Worm (Caenorhabditis elegans): ENCODE results near the gene aagr-1.

aagr-1 gene

ce11 chrIV:8360817-8361216 lies 5.5 kb upstream of the aagr-1 start, which contains the start of gene sqv-1:
Gene sqv-1 (plus strand): TSS chrIV:8361117.
- TF ChIP-seq unc-86 (tag; optimal IDR thresholded peaks at IDR 0.05) (no peak), ceh-30 (tag; optimal IDR thresholded peaks at IDR 0.05) (no peak), pha-4 (tag; optimal IDR thresholded peaks at IDR 0.05) (no peak), npax-4 (tag; optimal IDR thresholded peaks at IDR 0.05) (no peak), fax-1 (tag; optimal IDR thresholded peaks at IDR 0.05) (no peak), fkh-6 (tag; optimal IDR thresholded peaks at IDR 0.05) (no peak), zip-5 (tag; optimal IDR thresholded peaks at IDR 0.05) (no peak), elt-2 (tag; optimal IDR thresholded peaks at IDR 0.05) (no peak), lin-11 (tag; optimal IDR thresholded peaks at IDR 0.05) (no peak), madf-2 (tag; optimal IDR thresholded peaks at IDR 0.05) (no peak), lim-6 (tag; optimal IDR thresholded peaks at IDR 0.05) (no peak), K09A11.1 (tag; optimal IDR thresholded peaks at IDR 0.05; ENCODE audit: insufficient read depth) (no peak), fkh-10 (GFP tag; optimal IDR thresholded peaks at IDR 0.05) (no peak)

- TF ChIP-seq hlh-15 (tag; optimal IDR thresholded peaks at IDR 0.05) (no peak), ceh-48 (tag; optimal IDR thresholded peaks at IDR 0.05) (no peak), syd-9 (tag; optimal IDR thresholded peaks at IDR 0.05) (no peak), Y22D7AL.16 (tag; optimal IDR thresholded peaks at IDR 0.05) (no peak), rnt-1 (tag; optimal IDR thresholded peaks at IDR 0.05) (no peak), eyg-1 (tag; optimal IDR thresholded peaks at IDR 0.05) (no peak), pros-1 (tag; optimal IDR thresholded peaks at IDR 0.05) (no peak)
Measured at ce11 chrIV:8363163-8363562, 3.2 kb upstream of the aagr-1 start, which contains the start of gene D2096.12. Gene D2096.12 (plus strand): TSS chrIV:8363463.

ce11 chrIV:8367887-8368286 lies 1.6 kb downstream of the aagr-1 start:
- TF ChIP-seq tbx-2 (tag; optimal IDR thresholded peaks at IDR 0.05) (no peak), T23F11.4 (GFP tag; optimal IDR thresholded peaks at IDR 0.05) (no peak), npax-4 (tag; optimal IDR thresholded peaks at IDR 0.05) (no peak), K02D7.2 (tag; optimal IDR thresholded peaks at IDR 0.05) (no peak), pat-9 (tag; optimal IDR thresholded peaks at IDR 0.05) (no peak), lim-6 (tag; optimal IDR thresholded peaks at IDR 0.05) (no peak), pag-3 (tag; optimal IDR thresholded peaks at IDR 0.05; ENCODE audit: borderline replicate concordance) (no peak), hlh-13 (GFP tag; optimal IDR thresholded peaks at IDR 0.05) (no peak), rnt-1 (tag; optimal IDR thresholded peaks at IDR 0.05) (no peak), C08G9.2 (tag; optimal IDR thresholded peaks at IDR 0.05) (no peak), ceh-48 (tag; optimal IDR thresholded peaks at IDR 0.05) (no peak), ceh-45 (GFP tag; IDR thresholded peaks at IDR 0.05) (no peak), unc-86 (tag; optimal IDR thresholded peaks at IDR 0.05) (no peak), ceh-22 (tag; optimal IDR thresholded peaks at IDR 0.05) (no peak)

- no peak for TF ChIP-seq Y22D7AL.16 (tag; optimal IDR thresholded peaks at IDR 0.05)
- no peak for TF ChIP-seq sdc-2 (tag; optimal IDR thresholded peaks at IDR 0.05)
- no peak for TF ChIP-seq lim-6 (tag; optimal IDR thresholded peaks at IDR 0.05)
- no peak for TF ChIP-seq ceh-9 (tag; optimal IDR thresholded peaks at IDR 0.05)
- no peak for TF ChIP-seq sox-4 (tag; optimal IDR thresholded peaks at IDR 0.05)
- TF ChIP-seq fkh-6 (tag; optimal IDR thresholded peaks at IDR 0.05) = no peak
- no peak for TF ChIP-seq hlh-30 (tag; optimal IDR thresholded peaks at IDR 0.05; ENCODE audit: insufficient read depth)
- no peak for TF ChIP-seq unc-42 (tag; optimal IDR thresholded peaks at IDR 0.05)
- TF ChIP-seq pha-2 (tag; optimal IDR thresholded peaks at IDR 0.05) = no peak
- TF ChIP-seq ceh-22 (tag; optimal IDR thresholded peaks at IDR 0.05) = no peak
- TF ChIP-seq ceh-48 (tag; optimal IDR thresholded peaks at IDR 0.05) = no peak
- no peak for TF ChIP-seq dmd-4 (tag; optimal IDR thresholded peaks at IDR 0.05; ENCODE audit: borderline replicate concordance)
- no peak for TF ChIP-seq ets-4 (tag; optimal IDR thresholded peaks at IDR 0.05)
- no peak for TF ChIP-seq npax-4 (tag; optimal IDR thresholded peaks at IDR 0.05)
- no peak for TF ChIP-seq ceh-18 (tag; optimal IDR thresholded peaks at IDR 0.05)
- TF ChIP-seq che-1 (tag; optimal IDR thresholded peaks at IDR 0.05) = no peak
- TF ChIP-seq ceh-31 (tag; optimal IDR thresholded peaks at IDR 0.05) = no peak
- TF ChIP-seq syd-9 (tag; optimal IDR thresholded peaks at IDR 0.05) = no peak
- TF ChIP-seq hlh-8 (tag; optimal IDR thresholded peaks at IDR 0.05) = no peak
- TF ChIP-seq ttx-3 (tag; optimal IDR thresholded peaks at IDR 0.05) = no peak
Measured at ce11 chrIV:8369135-8369534, 2.8 kb downstream of the aagr-1 start, which contains the start of gene D2096.6. Gene D2096.6 (minus strand): TSS chrIV:8369235.
